Fruit fly (Drosophila melanogaster): ENCODE data around the gene bchs.

DNA sequence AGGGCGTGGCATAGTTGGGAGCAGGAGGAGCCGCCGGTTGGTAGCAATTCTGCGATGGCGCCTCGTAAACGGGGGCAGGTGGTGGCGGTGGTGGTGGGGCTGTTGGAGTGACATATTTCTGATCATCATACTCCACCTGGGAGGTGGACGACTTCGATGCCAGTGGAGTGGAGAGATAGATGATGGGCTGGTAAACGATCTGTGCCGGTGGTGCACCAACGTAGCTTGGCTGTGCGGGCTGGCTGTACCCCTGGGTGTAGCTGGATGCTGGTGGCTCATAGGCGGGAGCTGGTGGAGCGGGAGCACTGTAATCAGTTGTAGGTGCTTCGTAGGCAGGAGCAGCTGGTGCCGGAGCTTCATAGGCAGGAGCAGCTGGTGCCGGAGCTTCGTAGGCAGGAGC, 56.3 kb downstream of the bchs start:
- no peak for TF ChIP-seq CTCF (optimal IDR thresholded peaks at IDR 0.05)
- TF ChIP-seq CG8478 (optimal IDR thresholded peaks at IDR 0.05) = no peak
